Worm (Caenorhabditis elegans) whole organism, L4/young adult: ENCODE measurements around the gene cox-18.

Source experiments
- dao-5 ChIP-seq: sonication (generic microtip); optimal IDR thresholded peaks from 2 replicates; lab custom pipeline; 2016; ENCODE audit warnings: missing genotype, missing genetic modification characterization, moderate library complexity, missing compliant biosample characterization
- him-1 ChIP-seq: sonication (generic microtip); optimal IDR thresholded peaks from 2 replicates; lab custom pipeline; 2016; ENCODE audit warnings: missing genotype, missing genetic modification reagents, missing genetic modification characterization, missing compliant biosample characterization

- TF ChIP-seq dao-5 (tag; lab: Kevin White, UChicago) (no peak), him-1 (tag; lab: Kevin White, UChicago) (no peak)
Observed at ce11 chrIV:1147594-1147993, 50.3 kb downstream of the cox-18 start.
